Fruit fly (Drosophila melanogaster) whole organism, embryonic: ENCODE measurements around the gene Glut4EF.
A peak's percentile ranks its signal among the peaks of the same experiment; 100 is the strongest.

Experiments
- B-H2 ChIP-seq: fragments of 200-800 bp; sonication (Bioruptor generic); optimal IDR thresholded peaks from 2 replicates; lab custom pipeline; 2018; ENCODE audit warnings: missing biosample characterization, mild to moderate bottlenecking, missing genetic modification characterization
- Bteb2 ChIP-seq: fragments of 200-800 bp; sonication (Bioruptor generic); optimal IDR thresholded peaks from 2 replicates; lab custom pipeline; 2016; ENCODE audit warnings: missing biosample characterization, missing genetic modification characterization
- CG10274 ChIP-seq: fragments of 200-800 bp; sonication (Bioruptor generic); optimal IDR thresholded peaks from 3 replicates; lab custom pipeline; 2017; ENCODE audit warnings: missing biosample characterization, mild to moderate bottlenecking, missing genetic modification characterization
- CG10543 ChIP-seq: fragments of 200-800 bp; sonication (Bioruptor generic); optimal IDR thresholded peaks from 3 replicates; lab custom pipeline; 2017; ENCODE audit warnings: missing biosample characterization, mild to moderate bottlenecking, missing genetic modification characterization, moderate library complexity
- CG10565 ChIP-seq: fragments of 200-800 bp; sonication (Bioruptor generic); optimal IDR thresholded peaks from 3 replicates; lab custom pipeline; 2016; ENCODE audit warnings: missing biosample characterization, mild to moderate bottlenecking, missing genetic modification characterization
- CG1233 ChIP-seq: fragments of 200-800 bp; sonication (Bioruptor generic); optimal IDR thresholded peaks from 4 replicates; lab custom pipeline; 2018; ENCODE audit warnings: missing biosample characterization, mild to moderate bottlenecking, missing genetic modification characterization
- CG12391 ChIP-seq: fragments of 200-800 bp; sonication (Bioruptor generic); optimal IDR thresholded peaks from 3 replicates; lab custom pipeline; 2018; ENCODE audit warnings: missing biosample characterization, mild to moderate bottlenecking, missing genetic modification characterization, moderate library complexity
- CG12659 ChIP-seq: fragments of 200-800 bp; sonication (Bioruptor generic); optimal IDR thresholded peaks from 3 replicates; lab custom pipeline; 2017; ENCODE audit warnings: mild to moderate bottlenecking, missing biosample characterization, missing genetic modification reagents, missing genetic modification characterization
- CG12769 ChIP-seq: fragments of 200-800 bp; sonication (Bioruptor generic); optimal IDR thresholded peaks from 2 replicates; lab custom pipeline; 2019; ENCODE audit warnings: missing biosample characterization, mild to moderate bottlenecking, missing genetic modification characterization, moderate library complexity
- CG13775 ChIP-seq: fragments of 200-800 bp; sonication (Bioruptor generic); optimal IDR thresholded peaks from 3 replicates; lab custom pipeline; 2017; ENCODE audit warnings: missing biosample characterization, mild to moderate bottlenecking, missing genetic modification characterization
- CG14667 ChIP-seq: fragments of 200-800 bp; sonication (Bioruptor generic); IDR thresholded peaks from 2 replicates; pipeline ENCODE4 v1.3.6; 2022; ENCODE audit warnings: missing biosample characterization, missing genetic modification characterization
- CG1529 ChIP-seq: fragments of 200-800 bp; sonication (Bioruptor generic); optimal IDR thresholded peaks from 3 replicates; lab custom pipeline; 2018; ENCODE audit warnings: missing biosample characterization, missing genetic modification characterization
- CG1647 ChIP-seq: fragments of 200-800 bp; sonication (Bioruptor generic); optimal IDR thresholded peaks from 3 replicates; lab custom pipeline; 2016; ENCODE audit warnings: missing biosample characterization, missing genetic modification characterization
- CG16863 ChIP-seq: fragments of 200-800 bp; sonication (Bioruptor generic); optimal IDR thresholded peaks from 3 replicates; lab custom pipeline; 2016; ENCODE audit warnings: missing biosample characterization, missing genetic modification characterization
- CG17186 ChIP-seq: fragments of 200-800 bp; sonication (Bioruptor generic); optimal IDR thresholded peaks from 3 replicates; lab custom pipeline; 2017; ENCODE audit warnings: missing biosample characterization, missing genetic modification reagents, missing genetic modification characterization
- CG17359 ChIP-seq: fragments of 200-800 bp; sonication (Bioruptor generic); optimal IDR thresholded peaks from 3 replicates; lab custom pipeline; 2018; ENCODE audit warnings: missing biosample characterization, mild to moderate bottlenecking, missing genetic modification characterization, moderate library complexity
- CG17612 ChIP-seq: fragments of 200-800 bp; sonication (Bioruptor generic); IDR thresholded peaks from 2 replicates; pipeline ENCODE4 v1.3.6; 2022; ENCODE audit warnings: missing biosample characterization, missing genetic modification characterization
- CG2120 ChIP-seq: fragments of 200-800 bp; sonication (Bioruptor generic); optimal IDR thresholded peaks from 3 replicates; lab custom pipeline; 2016; ENCODE audit warnings: missing biosample characterization, missing genetic modification characterization
- CG30403 ChIP-seq: fragments of 200-800 bp; sonication (Bioruptor generic); optimal IDR thresholded peaks from 3 replicates; lab custom pipeline; 2016; ENCODE audit warnings: missing biosample characterization, missing genetic modification characterization
- CG3407 ChIP-seq: fragments of 200-800 bp; sonication (Bioruptor generic); optimal IDR thresholded peaks from 2 replicates; lab custom pipeline; 2018; ENCODE audit warnings: missing biosample characterization, mild to moderate bottlenecking, missing genetic modification characterization
- CG4854 ChIP-seq: fragments of 200-800 bp; sonication (Bioruptor generic); optimal IDR thresholded peaks from 2 replicates; lab custom pipeline; 2016; ENCODE audit warnings: missing biosample characterization, missing genetic modification characterization, inconsistent platforms
- CG5953 ChIP-seq: fragments of 200-800 bp; sonication (Bioruptor generic); IDR thresholded peaks from 2 replicates; pipeline ENCODE4 v1.3.6; 2022; ENCODE audit warnings: missing biosample characterization, missing genetic modification characterization
- CG6654 ChIP-seq: fragments of 200-800 bp; sonication (Bioruptor generic); optimal IDR thresholded peaks from 2 replicates; lab custom pipeline; 2017; ENCODE audit warnings: missing biosample characterization, mild to moderate bottlenecking, missing genetic modification characterization
- CG6683 ChIP-seq: fragments of 200-800 bp; sonication (Bioruptor generic); optimal IDR thresholded peaks from 2 replicates; lab custom pipeline; 2017; ENCODE audit warnings: missing biosample characterization, mild to moderate bottlenecking, missing genetic modification characterization, missing genetic modification reagents
- CG6791 ChIP-seq: fragments of 200-800 bp; sonication (Bioruptor generic); IDR thresholded peaks from 3 replicates; pipeline ENCODE4 v1.3.6; 2022; ENCODE audit warnings: missing biosample characterization, missing genetic modification characterization; ENCODE audit not compliant: partially characterized antibody
- CG7357 ChIP-seq: fragments of 200-800 bp; sonication (Bioruptor generic); IDR thresholded peaks from 3 replicates; pipeline ENCODE4 v1.3.6; 2022; ENCODE audit warnings: missing biosample characterization, missing genetic modification characterization
- CG9876 ChIP-seq: fragments of 200-800 bp; sonication (Bioruptor generic); optimal IDR thresholded peaks from 2 replicates; lab custom pipeline; 2016; ENCODE audit warnings: missing biosample characterization, missing genetic modification characterization
- Dad ChIP-seq: fragments of 200-800 bp; sonication (Bioruptor generic); optimal IDR thresholded peaks from 3 replicates; lab custom pipeline; 2016; ENCODE audit warnings: missing biosample characterization, missing genetic modification characterization
- Dip2 ChIP-seq: fragments of 200-800 bp; sonication (Bioruptor generic); IDR thresholded peaks from 2 replicates; pipeline ENCODE4 v1.3.6; 2022; ENCODE audit warnings: missing biosample characterization, missing genetic modification characterization
- HLH4C ChIP-seq: fragments of 200-800 bp; sonication (Bioruptor generic); IDR thresholded peaks from 3 replicates; pipeline ENCODE4 v1.3.6; 2022; ENCODE audit warnings: missing biosample characterization, missing genetic modification characterization; ENCODE audit not compliant: partially characterized antibody
- Lpt ChIP-seq: fragments of >200 bp; optimal IDR thresholded peaks from 2 replicates; lab custom pipeline; 2018; ENCODE audit warnings: missing biosample characterization, missing genetic modification characterization
- Ssrp ChIP-seq: fragments of 200-800 bp; sonication (Bioruptor generic); optimal IDR thresholded peaks from 2 replicates; lab custom pipeline; 2018; ENCODE audit warnings: missing biosample characterization, mild to moderate bottlenecking, missing genetic modification characterization, moderate library complexity
- Stat92E ChIP-seq, 3 experiments: fragments of >200 bp in 2 of 3; fragments of 200-800 bp in 1 of 3; sonication (Bioruptor generic) in 1 of 3; optimal IDR thresholded peaks; 2 replicates each; lab custom pipeline; 2017 to 2019; ENCODE audit warnings: missing biosample characterization in 3 of 3, missing genetic modification characterization in 3 of 3, mild to moderate bottlenecking in 1 of 3, moderate library complexity in 1 of 3
- amos ChIP-seq: fragments of 200-800 bp; sonication (Bioruptor generic); IDR thresholded peaks from 2 replicates; pipeline ENCODE4 v1.3.6; 2022; ENCODE audit warnings: missing biosample characterization, missing genetic modification characterization; ENCODE audit not compliant: partially characterized antibody
- dan ChIP-seq: fragments of 200-800 bp; sonication (Bioruptor generic); IDR thresholded peaks from 2 replicates; pipeline ENCODE4 v1.3.6; 2022; ENCODE audit warnings: missing biosample characterization, missing genetic modification characterization
- dimm ChIP-seq: fragments of 200-800 bp; sonication (Bioruptor generic); IDR thresholded peaks from 2 replicates; pipeline ENCODE4 v1.3.6; 2022; ENCODE audit warnings: missing biosample characterization, missing genetic modification characterization
- esg ChIP-seq: fragments of 200-800 bp; sonication (Bioruptor generic); conservative IDR thresholded peaks from 2 replicates; pipeline ENCODE4 v1.3.6; 2022; ENCODE audit warnings: missing biosample characterization, missing genetic modification characterization
- fd3F ChIP-seq: fragments of 200-800 bp; sonication (Bioruptor generic); optimal IDR thresholded peaks from 2 replicates; lab custom pipeline; 2018; ENCODE audit warnings: missing biosample characterization, mild to moderate bottlenecking, missing genetic modification characterization, moderate library complexity
- gfzf ChIP-seq: fragments of 200-800 bp; sonication (Bioruptor generic); optimal IDR thresholded peaks from 2 replicates; lab custom pipeline; 2016; ENCODE audit warnings: missing biosample characterization, mild to moderate bottlenecking, missing genetic modification characterization, moderate library complexity
- gro ChIP-seq: fragments of 200-800 bp; sonication (Bioruptor generic); optimal IDR thresholded peaks from 2 replicates; lab custom pipeline; 2016; ENCODE audit warnings: missing biosample characterization, missing genetic modification characterization
- hbn ChIP-seq: fragments of 200-800 bp; sonication (Bioruptor generic); IDR thresholded peaks from 2 replicates; pipeline ENCODE4 v1.3.6; 2022; ENCODE audit warnings: missing biosample characterization, missing genetic modification characterization; ENCODE audit not compliant: partially characterized antibody
- hkb ChIP-seq, 2 experiments: fragments of 200-800 bp in 1 of 2; fragments of >200 bp in 1 of 2; sonication (Bioruptor generic) in 1 of 2; IDR thresholded peaks in 1 of 2; optimal IDR thresholded peaks in 1 of 2; 2 replicates each; pipeline versions ENCODE4 v1.3.6 to Lab custom; 2017 to 2022; ENCODE audit warnings: missing biosample characterization in 1 of 2, missing genetic modification characterization in 1 of 2
- hth ChIP-seq: fragments of >200 bp; optimal IDR thresholded peaks from 2 replicates; lab custom pipeline; 2017; ENCODE audit warnings: inconsistent platforms
- knrl ChIP-seq: fragments of 200-800 bp; sonication (Bioruptor generic); IDR thresholded peaks from 3 replicates; pipeline ENCODE4 v1.3.6; 2022; ENCODE audit warnings: missing biosample characterization, missing genetic modification characterization; ENCODE audit not compliant: partially characterized antibody
- lilli ChIP-seq: fragments of 200-800 bp; sonication (Bioruptor generic); optimal IDR thresholded peaks from 3 replicates; lab custom pipeline; 2016; ENCODE audit warnings: missing biosample characterization, missing genetic modification characterization
- phol ChIP-seq: fragments of 200-800 bp; sonication (Bioruptor generic); optimal IDR thresholded peaks from 3 replicates; lab custom pipeline; 2018; ENCODE audit warnings: missing biosample characterization, mild to moderate bottlenecking, missing genetic modification characterization, moderate library complexity
- prd ChIP-seq, 3 experiments: fragments of >200 bp in 2 of 3; fragments of 200-800 bp in 1 of 3; sonication (Bioruptor generic) in 1 of 3; optimal IDR thresholded peaks in 2 of 3; IDR thresholded peaks in 1 of 3; 2 replicates in 2 of 3; 3 replicates in 1 of 3; pipeline versions ENCODE4 v1.3.6 to Lab custom; 2017 to 2022; ENCODE audit warnings: missing biosample characterization in 1 of 3, missing genetic modification characterization in 1 of 3
- stwl ChIP-seq: fragments of 200-800 bp; sonication (Bioruptor generic); optimal IDR thresholded peaks from 3 replicates; lab custom pipeline; 2018; ENCODE audit warnings: missing biosample characterization, mild to moderate bottlenecking, missing genetic modification characterization, moderate library complexity

Glut4EF gene

DNA sequence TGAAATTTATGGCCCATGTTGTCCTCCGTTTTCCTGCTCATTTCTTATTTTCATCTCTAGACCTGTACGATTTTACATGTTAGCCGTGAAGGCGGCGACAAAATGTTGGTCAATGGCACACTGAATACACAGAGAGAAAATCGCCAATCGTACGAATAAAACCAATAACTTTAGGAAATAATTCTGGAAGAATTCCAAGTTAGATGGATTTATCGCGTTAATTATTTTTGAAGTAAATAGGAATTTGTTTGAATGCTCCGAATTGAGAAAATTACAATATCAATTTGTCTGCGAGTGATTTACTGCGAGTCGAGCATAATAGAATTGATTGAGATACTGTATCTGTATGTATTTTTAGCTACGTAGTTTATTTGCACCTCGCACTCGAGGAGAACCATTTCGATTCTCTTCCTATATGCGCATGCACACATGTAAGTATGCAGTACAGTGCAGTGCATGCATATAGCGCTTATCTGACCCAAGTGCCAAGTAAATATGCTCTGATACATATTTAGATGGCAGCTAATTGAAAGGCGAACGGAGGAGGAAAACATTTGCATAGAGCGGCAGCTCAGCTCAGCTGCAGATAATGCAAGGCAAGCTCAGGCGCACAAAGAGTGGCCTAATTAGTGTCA, 14.3 kb downstream of the Glut4EF start (continued):
- TF ChIP-seq Stat92E (GFP tag; optimal IDR thresholded peaks at IDR 0.05; lab: Kevin White, UChicago) (no peak), Dad (GFP tag; lab: Kevin White, UChicago) (no peak), CG13775 (no peak), gfzf (no peak), Bteb2 (GFP tag; lab: Kevin White, UChicago) (no peak), CG10565 (GFP tag; lab: Kevin White, UChicago) (no peak), CG16863 (no peak), Dip2 (GFP tag; lab: Robert Waterston, UW) (no peak), CG6654 (no peak), hkb (optimal IDR thresholded peaks at IDR 0.05; lab: Kevin White, UChicago) (no peak), hkb (GFP tag; IDR thresholded peaks at IDR 0.05; lab: Robert Waterston, UW) (no peak; the same call in 1 of the 2 replicates), CG10543 (GFP tag; lab: Kevin White, UChicago) (no peak), knrl (GFP tag; lab: Robert Waterston, UW) (no peak), CG2120 (GFP tag; lab: Kevin White, UChicago) (peak; percentile 4), CG12769 (tag; lab: Kevin White, UChicago) (peak; percentile 65), CG14667 (GFP tag; lab: Robert Waterston, UW) (no peak), CG7357 (GFP tag; lab: Robert Waterston, UW) (no peak), Lpt (GFP tag; lab: Kevin White, UChicago) (no peak), CG5953 (GFP tag; lab: Robert Waterston, UW) (no peak), CG1233 (no peak), dan (GFP tag; lab: Robert Waterston, UW) (no peak), CG6791 (GFP tag; lab: Robert Waterston, UW) (no peak), stwl (tag; lab: Kevin White, UChicago) (no peak), CG12391 (peak; percentile 31), B-H2 (GFP tag; lab: Kevin White, UChicago) (no peak), CG17612 (GFP tag; lab: Robert Waterston, UW) (no peak), gro (GFP tag; lab: Kevin White, UChicago) (no peak), esg (no peak), CG1647 (GFP tag; lab: Kevin White, UChicago) (no peak), lilli (GFP tag; lab: Kevin White, UChicago) (no peak), CG17359 (peak; percentile 22), CG17186 (GFP tag; lab: Kevin White, UChicago) (no peak), prd (optimal IDR thresholded peaks at IDR 0.05; lab: Kevin White, UChicago) (no peak), prd (GFP tag; IDR thresholded peaks at IDR 0.05; lab: Robert Waterston, UW) (no peak), amos (GFP tag; lab: Robert Waterston, UW) (no peak), CG30403 (GFP tag; lab: Kevin White, UChicago) (peak; percentile 26), HLH4C (GFP tag; lab: Robert Waterston, UW) (no peak), CG12659 (GFP tag; lab: Kevin White, UChicago) (peak; percentile 14), fd3F (GFP tag; lab: Kevin White, UChicago) (no peak), CG4854 (GFP tag; lab: Kevin White, UChicago) (no peak), CG3407 (peak; percentile 52), hbn (no peak), CG9876 (GFP tag; lab: Kevin White, UChicago) (no peak), hth (lab: Kevin White, UChicago) (no peak), phol (peak; percentile 36), dimm (GFP tag; lab: Robert Waterston, UW) (no peak), CG6683 (GFP tag; lab: Kevin White, UChicago) (no peak), Ssrp (peak; percentile 15), CG1529 (GFP tag; lab: Kevin White, UChicago) (peak; percentile 14), CG10274 (no peak)
